Worm (Caenorhabditis elegans) whole organism, early embryonic: ENCODE data around the gene C17C3.15.

Experiments
- B0310.2 ChIP-seq: sonication (generic microtip); optimal IDR thresholded peaks from 2 replicates; lab custom pipeline; 2016; ENCODE audit warnings: mild to moderate bottlenecking, missing genetic modification characterization, missing compliant biosample characterization
- F13C5.2 ChIP-seq: sonication (generic microtip); optimal IDR thresholded peaks from 2 replicates; lab custom pipeline; 2017; ENCODE audit warnings: mild to moderate bottlenecking, missing genetic modification characterization, inconsistent platforms, missing compliant biosample characterization
- aly-1 ChIP-seq: sonication (generic microtip); optimal IDR thresholded peaks from 2 replicates; lab custom pipeline; 2016; ENCODE audit warnings: missing genetic modification characterization, missing compliant biosample characterization
- ama-1 ChIP-seq: fragments of 150-350 bp; optimal IDR thresholded peaks from 2 replicates; lab custom pipeline; 2014
- ceh-13 ChIP-seq: fragments of 200-800 bp; sonication (Bioruptor generic); optimal IDR thresholded peaks from 2 replicates; lab custom pipeline; 2018; ENCODE audit warnings: mild to moderate bottlenecking, missing genetic modification characterization, missing compliant biosample characterization
- ceh-36 ChIP-seq: sonication (generic microtip); optimal IDR thresholded peaks from 2 replicates; lab custom pipeline; 2016; ENCODE audit warnings: missing genetic modification characterization, inconsistent platforms, missing compliant biosample characterization
- ets-7 ChIP-seq: sonication (generic microtip); optimal IDR thresholded peaks from 2 replicates; lab custom pipeline; 2016; ENCODE audit warnings: missing genotype, missing genetic modification characterization, missing compliant biosample characterization
- flt-1 ChIP-seq: fragments of 200-800 bp; sonication (Bioruptor generic); IDR thresholded peaks from 2 replicates; pipeline ENCODE4 v1.3.6; 2022; ENCODE audit warnings: missing genetic modification characterization, missing compliant biosample characterization
- hmbx-1 ChIP-seq: sonication (generic microtip); optimal IDR thresholded peaks from 2 replicates; lab custom pipeline; 2016; ENCODE audit warnings: mild to moderate bottlenecking, missing genetic modification characterization, missing compliant biosample characterization
- hmg-4 ChIP-seq: fragments of 200-800 bp; sonication (Bioruptor generic); optimal IDR thresholded peaks from 2 replicates; lab custom pipeline; 2018; ENCODE audit warnings: mild to moderate bottlenecking, missing genetic modification characterization, missing compliant biosample characterization
- hnd-1 ChIP-seq: sonication (generic microtip); optimal IDR thresholded peaks from 2 replicates; lab custom pipeline; 2016; ENCODE audit warnings: missing genetic modification characterization, missing compliant biosample characterization
- pes-1 ChIP-seq: fragments of 200-800 bp; sonication (Bioruptor generic); IDR thresholded peaks from 2 replicates; pipeline ENCODE4 v1.3.6; 2022; ENCODE audit warnings: missing genetic modification reagents, missing genetic modification characterization, missing compliant biosample characterization
- scrt-1 ChIP-seq: fragments of 200-800 bp; sonication (Bioruptor generic); IDR thresholded peaks from 2 replicates; pipeline ENCODE4 v1.3.6; 2022; ENCODE audit warnings: missing genetic modification characterization, missing compliant biosample characterization
- sea-1 ChIP-seq: fragments of 200-800 bp; sonication (Bioruptor generic); conservative IDR thresholded peaks from 2 replicates; pipeline ENCODE4 v1.3.6; 2022; ENCODE audit warnings: missing genetic modification characterization, missing compliant biosample characterization
- tbx-11 ChIP-seq: fragments of 200-800 bp; sonication (Bioruptor generic); IDR thresholded peaks from 2 replicates; pipeline ENCODE4 v1.3.6; 2022; ENCODE audit warnings: missing genetic modification characterization, missing compliant biosample characterization
- tbx-37 ChIP-seq: fragments of 200-800 bp; sonication (Bioruptor generic); conservative IDR thresholded peaks from 2 replicates; pipeline ENCODE4 v1.3.6; 2022; ENCODE audit warnings: missing genetic modification reagents, missing genetic modification characterization, missing compliant biosample characterization
- tra-4 ChIP-seq: sonication (generic microtip); optimal IDR thresholded peaks from 2 replicates; lab custom pipeline; 2017; ENCODE audit warnings: missing genetic modification characterization, missing compliant biosample characterization

Gene C17C3.15

DNA sequence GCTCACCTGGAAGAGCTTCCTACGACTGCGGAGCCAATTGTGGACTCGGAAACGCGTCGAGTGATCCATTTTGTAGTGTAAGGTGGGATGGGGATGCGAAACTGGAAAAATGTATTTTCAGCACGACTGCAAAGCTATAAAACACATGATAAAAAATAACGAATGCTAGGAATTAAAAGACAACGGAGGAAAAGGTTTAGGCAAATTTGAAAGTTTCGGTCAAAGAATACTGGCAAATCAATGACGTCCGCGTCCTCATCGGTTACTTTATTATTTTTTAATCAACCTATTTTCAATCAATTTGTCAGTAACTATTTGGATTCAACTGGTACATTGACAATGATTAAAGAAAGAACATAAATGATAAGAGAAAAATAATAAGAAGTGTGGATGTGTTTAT is 37.3 kb downstream of the C17C3.15 start, which contains the start of gene C17G10.7:
TSS of gene C17G10.7 (minus strand) at position 101 of the 400 bp plus-strand sequence.
- TF ChIP-seq tra-4 (tag; lab: Kevin White, UChicago) (no peak), pes-1 (no peak), ceh-13 (no peak), scrt-1 (GFP tag; lab: Robert Waterston, UW) (no peak), aly-1 (tag; lab: Kevin White, UChicago) (no peak), tbx-37 (GFP tag; lab: Robert Waterston, UW) (no peak), ceh-36 (tag; lab: Kevin White, UChicago) (no peak), B0310.2 (tag; lab: Kevin White, UChicago) (no peak), sea-1 (no peak), flt-1 (no peak), ets-7 (tag; lab: Kevin White, UChicago) (no peak), F13C5.2 (no peak), ama-1 (lab: Kevin White, UChicago) (no peak), hnd-1 (tag; lab: Kevin White, UChicago) (no peak), hmg-4 (GFP tag; lab: Kevin White, UChicago) (no peak), hmbx-1 (tag; lab: Kevin White, UChicago) (no peak), tbx-11 (GFP tag; lab: Robert Waterston, UW) (no peak)

DNA sequence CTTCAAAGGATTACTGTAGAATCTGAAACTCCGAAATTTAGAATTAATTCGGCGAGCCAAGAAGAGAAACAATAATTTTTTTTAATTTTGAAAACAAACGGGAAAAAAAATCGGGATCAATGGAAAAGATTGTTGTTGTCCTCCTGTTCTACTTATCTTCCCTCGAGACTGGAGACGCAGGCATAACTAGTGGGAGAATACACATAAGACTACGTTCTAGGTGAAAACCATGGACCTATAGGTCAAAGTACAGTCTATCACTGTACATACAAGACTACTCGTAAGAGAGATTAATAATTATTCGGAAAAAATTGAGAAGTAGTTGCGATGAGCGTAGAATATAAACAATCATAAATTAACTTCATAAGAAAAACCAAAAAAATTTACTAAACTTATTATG is 48.8 kb downstream of the C17C3.15 start, which contains the start of gene dhs-6:
TSS of gene dhs-6 (minus strand) at position 22 of the 400 bp plus-strand sequence.
- TF ChIP-seq tra-4 (tag; lab: Kevin White, UChicago) (no peak), ceh-13 (no peak), sea-1 (no peak)
